Fruit fly (Drosophila melanogaster): Measurements from ENCODE around the gene Pi3K92E.

Pi3K92E gene

dm6 chr3R:20594194-20595144, 40.1 kb downstream of the Pi3K92E start (continued):
- TF ChIP-seq CG8281 (tag; optimal IDR thresholded peaks at IDR 0.05) (peak; percentile 78), CG1024 (GFP tag; IDR thresholded peaks at IDR 0.05) (peak; percentile 49; the same call in 1 of the 2 replicates), Oli (tag; optimal IDR thresholded peaks at IDR 0.05) (peak; percentile 91), hbn (GFP tag; IDR thresholded peaks at IDR 0.05; ENCODE audit: partially characterized antibody) (no peak), CG12155 (GFP tag; optimal IDR thresholded peaks at IDR 0.05) (peak; percentile 77), CG30403 (GFP tag; optimal IDR thresholded peaks at IDR 0.05) (peak; percentile 91), stc (GFP tag; IDR thresholded peaks at IDR 0.05) (peak; percentile 68), CG3281 (GFP tag; optimal IDR thresholded peaks at IDR 0.05) (peak; percentile 79), Rfx (GFP tag; IDR thresholded peaks at IDR 0.05) (peak; percentile 49), CG2116 (GFP tag; optimal IDR thresholded peaks at IDR 0.05) (peak; percentile 50), ttk (GFP tag; IDR thresholded peaks at IDR 0.05) (peak; percentile 81), HmgZ (tag; optimal IDR thresholded peaks at IDR 0.05) (peak; percentile 50), CG12744 (GFP tag; optimal IDR thresholded peaks at IDR 0.05) (no peak), dimm (GFP tag; IDR thresholded peaks at IDR 0.05) (no peak), CG17612 (GFP tag; IDR thresholded peaks at IDR 0.05) (peak; percentile 27; the same call in 1 of the 2 replicates), wek (GFP tag; optimal IDR thresholded peaks at IDR 0.05) (no peak), eyg (GFP tag; optimal IDR thresholded peaks at IDR 0.05) (no peak), pfk (GFP tag; optimal IDR thresholded peaks at IDR 0.05) (peak; percentile 13), Taf1 (GFP tag; IDR thresholded peaks at IDR 0.05) (no peak), CG16863 (GFP tag; optimal IDR thresholded peaks at IDR 0.05) (no peak), Meics (GFP tag; optimal IDR thresholded peaks at IDR 0.05) (peak; percentile 87), CG11456 (GFP tag; IDR thresholded peaks at IDR 0.05) (peak; percentile 71), YL-1 (GFP tag; optimal IDR thresholded peaks at IDR 0.05) (peak; percentile 20), D (optimal IDR thresholded peaks at IDR 0.05) (no peak), D (GFP tag; optimal IDR thresholded peaks at IDR 0.05) (peak; percentile 95), CG15514 (GFP tag; optimal IDR thresholded peaks at IDR 0.05) (peak; percentile 42), Sox100B (GFP tag; optimal IDR thresholded peaks at IDR 0.05) (peak; percentile 97), fd102C (GFP tag; optimal IDR thresholded peaks at IDR 0.05) (peak; percentile 29), Drgx (GFP tag; IDR thresholded peaks at IDR 0.05) (peak; percentile 82), CG34224 (GFP tag; IDR thresholded peaks at IDR 0.05; ENCODE audit: partially characterized antibody) (no peak), fru (optimal IDR thresholded peaks at IDR 0.05) (no peak), Spps (tag; optimal IDR thresholded peaks at IDR 0.05) (peak; percentile 95), grau (tag; optimal IDR thresholded peaks at IDR 0.05) (peak; percentile 93), CG10959 (GFP tag; IDR thresholded peaks at IDR 0.05) (peak; percentile 64; the same call in 1 of the 2 replicates), CG12071 (GFP tag; optimal IDR thresholded peaks at IDR 0.05) (no peak), CG32772 (GFP tag; IDR thresholded peaks at IDR 0.05) (peak; percentile 85), CHES-1-like (GFP tag; optimal IDR thresholded peaks at IDR 0.05) (no peak), CG1792 (GFP tag; optimal IDR thresholded peaks at IDR 0.05) (peak; percentile 6), lbe (GFP tag; optimal IDR thresholded peaks at IDR 0.05) (peak; percentile 59), Dip2 (GFP tag; IDR thresholded peaks at IDR 0.05) (no peak), Mrtf (GFP tag; IDR thresholded peaks at IDR 0.05) (peak; percentile 56; the same call in 1 of the 3 replicates), hth (optimal IDR thresholded peaks at IDR 0.05) (no peak), klu (GFP tag; IDR thresholded peaks at IDR 0.05) (peak; percentile 53), CG14667 (GFP tag; IDR thresholded peaks at IDR 0.05) (peak; percentile 79), kni (GFP tag; optimal IDR thresholded peaks at IDR 0.05) (peak; percentile 23), Scr (GFP tag; IDR thresholded peaks at IDR 0.05; ENCODE audit: partially characterized antibody) (no peak), sim (GFP tag; IDR thresholded peaks at IDR 0.05) (peak; percentile 79), nerfin-2 (GFP tag; IDR thresholded peaks at IDR 0.05; ENCODE audit: partially characterized antibody) (no peak), hb (GFP tag; IDR thresholded peaks at IDR 0.05; ENCODE audit: partially characterized antibody) (no peak)

Data from whole organism, embryonic.